ENCODE assay signal across 6 fruit fly cellular contexts in the genomic region with DNA sequence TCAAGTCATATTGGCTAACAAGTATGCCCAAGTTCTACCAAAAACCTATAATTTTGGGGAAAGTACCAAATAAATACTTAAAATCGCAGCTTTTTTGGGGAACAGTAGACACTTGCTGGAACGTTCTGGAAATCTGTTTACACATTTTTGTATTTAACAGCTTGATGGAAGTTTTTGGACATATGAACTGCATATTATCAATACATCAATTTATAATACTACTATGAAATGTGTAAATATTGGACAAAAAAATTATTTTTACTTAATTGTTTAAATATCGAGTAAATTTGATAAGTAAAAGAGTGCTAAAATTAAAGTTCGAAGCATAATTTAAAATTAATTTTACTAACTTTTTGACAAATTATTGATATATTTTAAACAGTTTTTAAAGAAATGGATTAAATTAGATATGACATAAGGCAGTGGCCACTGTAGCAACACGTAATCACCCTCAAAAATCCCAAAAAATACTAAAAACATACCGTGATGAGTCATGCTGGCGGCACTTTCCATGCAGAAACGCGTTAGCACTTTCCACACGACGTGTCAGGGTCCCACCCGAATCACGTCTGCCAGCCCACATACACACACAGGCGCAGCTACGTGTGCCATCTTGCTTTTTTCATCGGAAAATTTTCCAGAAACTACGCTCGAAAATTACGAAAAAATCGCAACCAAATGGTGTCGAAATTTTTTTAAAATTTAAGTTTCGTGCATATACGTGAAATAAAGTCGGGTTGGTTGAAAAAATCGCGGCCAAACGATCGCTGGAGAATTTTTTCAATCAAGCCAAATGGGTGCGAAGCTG.
TF ChIP-seq lines count a peak whose summit lies in the region.

Sirt1 (plus strand) TSS at position 571 of the 808 bp plus-strand sequence.

- no peak for TF ChIP-seq CTCF in whole organism, embryonic (GFP tag; optimal IDR thresholded peaks at IDR 0.05; lab: Kevin White, UChicago)

TF ChIP-seq in Kc167, 6 proteins besides CTCF, POLR2A, EP300 and RAD21:
- TF ChIP-seq psq (optimal IDR thresholded peaks at IDR 0.05; lab: Kevin White, UChicago) (no peak), Sin3A (optimal IDR thresholded peaks at IDR 0.05; lab: Kevin White, UChicago) (peak; percentile 36)

TF ChIP-seq in whole organism, adult, 20 proteins besides CTCF, POLR2A, EP300 and RAD21 (continues in another document):
- TF ChIP-seq kay (GFP tag; lab: Kevin White, UChicago; ENCODE audit: borderline replicate concordance), result peak; percentile 99
- peak; percentile 76 for TF ChIP-seq pad (GFP tag; optimal IDR thresholded peaks at IDR 0.05; lab: Kevin White, UChicago)
- TF ChIP-seq CG33017 (tag; optimal IDR thresholded peaks at IDR 0.05; lab: Kevin White, UChicago), result peak; percentile 73
- TF ChIP-seq Clk (GFP tag; optimal IDR thresholded peaks at IDR 0.05; lab: Kevin White, UChicago), result no peak
- TF ChIP-seq cnc (optimal IDR thresholded peaks at IDR 0.05; lab: Kevin White, UChicago), result peak in 1 of 2 experiments; percentile 12
- no peak for TF ChIP-seq CG5204 (GFP tag; optimal IDR thresholded peaks at IDR 0.05; lab: Kevin White, UChicago)
- TF ChIP-seq CG7101 (tag; optimal IDR thresholded peaks at IDR 0.05; lab: Kevin White, UChicago), result peak; percentile 86
- TF ChIP-seq cic (GFP tag; optimal IDR thresholded peaks at IDR 0.05; lab: Kevin White, UChicago), result peak; percentile 88
- TF ChIP-seq tj (GFP tag; optimal IDR thresholded peaks at IDR 0.05; lab: Kevin White, UChicago), result no peak
- TF ChIP-seq CG11617 (GFP tag; optimal IDR thresholded peaks at IDR 0.05; lab: Kevin White, UChicago), result peak; percentile 85
- TF ChIP-seq Hr96 (GFP tag; optimal IDR thresholded peaks at IDR 0.05; lab: Kevin White, UChicago), result no peak
- peak; percentile 79 for TF ChIP-seq CG7045 (GFP tag; optimal IDR thresholded peaks at IDR 0.05; lab: Kevin White, UChicago)
- peak; percentile 55 for TF ChIP-seq ovo (GFP tag; optimal IDR thresholded peaks at IDR 0.05; lab: Kevin White, UChicago)
- TF ChIP-seq CG12768 (GFP tag; optimal IDR thresholded peaks at IDR 0.05; lab: Kevin White, UChicago), result peak; percentile 78
- peak; percentile 23 for TF ChIP-seq Crg-1 (GFP tag; optimal IDR thresholded peaks at IDR 0.05; lab: Kevin White, UChicago)

TF ChIP-seq in whole organism, embryonic, 481 proteins besides CTCF, POLR2A, EP300 and RAD21 (continues in another document):
- no peak for TF ChIP-seq Dip2 (GFP tag; IDR thresholded peaks at IDR 0.05; lab: Robert Waterston, UW)
- peak; percentile 43 for TF ChIP-seq Ravus (GFP tag; IDR thresholded peaks at IDR 0.05; lab: Robert Waterston, UW)
- peak; percentile 80 for TF ChIP-seq nerfin-1 (tag; optimal IDR thresholded peaks at IDR 0.05; lab: Kevin White, UChicago)
- TF ChIP-seq gem (tag; optimal IDR thresholded peaks at IDR 0.05; lab: Kevin White, UChicago), result peak; percentile 95
- peak; percentile 85 for TF ChIP-seq Hsf (GFP tag; optimal IDR thresholded peaks at IDR 0.05; lab: Kevin White, UChicago)
- peak; percentile 49 for TF ChIP-seq CG10431 (GFP tag; optimal IDR thresholded peaks at IDR 0.05; lab: Kevin White, UChicago)
- TF ChIP-seq CG2202 (tag; optimal IDR thresholded peaks at IDR 0.05; lab: Kevin White, UChicago), result peak; percentile 40
- TF ChIP-seq ap (GFP tag; IDR thresholded peaks at IDR 0.05; lab: Robert Waterston, UW), result peak; percentile 70
- TF ChIP-seq CG11085 (GFP tag; IDR thresholded peaks at IDR 0.05; lab: Robert Waterston, UW), result peak; percentile 74
- no peak for TF ChIP-seq h (optimal IDR thresholded peaks at IDR 0.05; lab: Kevin White, UChicago)
- peak; percentile 82 for TF ChIP-seq HHEX (GFP tag; optimal IDR thresholded peaks at IDR 0.05; lab: Kevin White, UChicago)
- peak; percentile 52; the same call in 1 of the 2 replicates for TF ChIP-seq gsb (GFP tag; IDR thresholded peaks at IDR 0.05; lab: Robert Waterston, UW)
- peak; percentile 86 for TF ChIP-seq CG11093 (GFP tag; IDR thresholded peaks at IDR 0.05; lab: Robert Waterston, UW)
- no peak for TF ChIP-seq corto (GFP tag; optimal IDR thresholded peaks at IDR 0.05; lab: Kevin White, UChicago)
- TF ChIP-seq Opbp (GFP tag; IDR thresholded peaks at IDR 0.05; lab: Robert Waterston, UW; ENCODE audit: partially characterized antibody), result peak; percentile 43; the same call in 1 of the 3 replicates
- TF ChIP-seq Usf (GFP tag; optimal IDR thresholded peaks at IDR 0.05; lab: Kevin White, UChicago), result peak; percentile 88

TF ChIP-seq in whole organism, prepupa, 60 proteins besides CTCF, POLR2A, EP300 and RAD21 (continues in another document):
- TF ChIP-seq fd85E (GFP tag; optimal IDR thresholded peaks at IDR 0.05; lab: Kevin White, UChicago), result no peak
- peak; percentile 80 for TF ChIP-seq CG6276 (GFP tag; optimal IDR thresholded peaks at IDR 0.05; lab: Kevin White, UChicago)
- TF ChIP-seq Smox (GFP tag; optimal IDR thresholded peaks at IDR 0.05; lab: Kevin White, UChicago), result peak; percentile 83
- peak; percentile 88 for TF ChIP-seq acj6 (GFP tag; optimal IDR thresholded peaks at IDR 0.05; lab: Kevin White, UChicago)
- TF ChIP-seq CG11762 (GFP tag; optimal IDR thresholded peaks at IDR 0.05; lab: Kevin White, UChicago; ENCODE audit: insufficient read depth), result peak; percentile 74
- TF ChIP-seq salr (GFP tag; optimal IDR thresholded peaks at IDR 0.05; lab: Kevin White, UChicago), result peak; percentile 6 to 92
- TF ChIP-seq CG6792 (GFP tag; optimal IDR thresholded peaks at IDR 0.05; lab: Kevin White, UChicago), result peak; percentile 83
- peak; percentile 78 for TF ChIP-seq CG6808 (GFP tag; optimal IDR thresholded peaks at IDR 0.05; lab: Kevin White, UChicago)
- peak; percentile 4 for TF ChIP-seq CG16779 (tag; optimal IDR thresholded peaks at IDR 0.05; lab: Kevin White, UChicago)
- peak; percentile 75 for TF ChIP-seq CG6854 (GFP tag; optimal IDR thresholded peaks at IDR 0.05; lab: Kevin White, UChicago)
- peak; percentile 88 for TF ChIP-seq Sox15 (GFP tag; optimal IDR thresholded peaks at IDR 0.05; lab: Kevin White, UChicago)
- TF ChIP-seq Hr4 (GFP tag; optimal IDR thresholded peaks at IDR 0.05; lab: Kevin White, UChicago), result peak; percentile 87
- peak; percentile 78 for TF ChIP-seq CG8119 (GFP tag; IDR thresholded peaks at IDR 0.05; lab: Robert Waterston, UW)
- peak; percentile 87 for TF ChIP-seq CG34406 (GFP tag; optimal IDR thresholded peaks at IDR 0.05; lab: Kevin White, UChicago)
- peak; percentile 87 for TF ChIP-seq CG3032 (tag; optimal IDR thresholded peaks at IDR 0.05; lab: Kevin White, UChicago)
- TF ChIP-seq fd59A (GFP tag; optimal IDR thresholded peaks at IDR 0.05; lab: Kevin White, UChicago), result peak; percentile 75

TF ChIP-seq in whole organism, pupa, 21 proteins besides CTCF, POLR2A, EP300 and RAD21 (continues in another document):
- TF ChIP-seq CG14655 (GFP tag; optimal IDR thresholded peaks at IDR 0.05; lab: Kevin White, UChicago), result no peak
- 0 out of 2 replicates have a peak, but pooled peaks have one; percentile 32 for TF ChIP-seq rn (GFP tag; IDR thresholded peaks at IDR 0.05; lab: Robert Waterston, UW)
- TF ChIP-seq fd96Ca (GFP tag; IDR thresholded peaks at IDR 0.05; lab: Robert Waterston, UW), result 0 out of 3 replicates have a peak, but pooled peaks have one; percentile 45
- peak; percentile 29 for TF ChIP-seq EcR (GFP tag; optimal IDR thresholded peaks at IDR 0.05; lab: Kevin White, UChicago)
- TF ChIP-seq CG34367 (tag; optimal IDR thresholded peaks at IDR 0.05; lab: Kevin White, UChicago), result peak; percentile 80
- TF ChIP-seq CG10348 (GFP tag; IDR thresholded peaks at IDR 0.05; lab: Robert Waterston, UW), result no peak
- TF ChIP-seq CG12605 (GFP tag; IDR thresholded peaks at IDR 0.05; lab: Robert Waterston, UW), result no peak
- peak; percentile 29 for TF ChIP-seq gl (tag; optimal IDR thresholded peaks at IDR 0.05; lab: Kevin White, UChicago)
- peak; percentile 82 for TF ChIP-seq Snoo (tag; optimal IDR thresholded peaks at IDR 0.05; lab: Kevin White, UChicago)
- TF ChIP-seq CG13204 (GFP tag; optimal IDR thresholded peaks at IDR 0.05; lab: Kevin White, UChicago), result peak; percentile 23
- peak; percentile 78 for TF ChIP-seq CG17806 (tag; optimal IDR thresholded peaks at IDR 0.05; lab: Kevin White, UChicago)
- TF ChIP-seq Ets98B (GFP tag; IDR thresholded peaks at IDR 0.05; lab: Robert Waterston, UW), result peak; percentile 37; the same call in 1 of the 2 replicates
- TF ChIP-seq D1 (tag; optimal IDR thresholded peaks at IDR 0.05; lab: Kevin White, UChicago), result no peak
- TF ChIP-seq CG4496 (GFP tag; IDR thresholded peaks at IDR 0.05; lab: Robert Waterston, UW), result peak; percentile 63
- peak; percentile 88 for TF ChIP-seq CG9948 (tag; optimal IDR thresholded peaks at IDR 0.05; lab: Kevin White, UChicago)
- TF ChIP-seq CG32121 (GFP tag; IDR thresholded peaks at IDR 0.05; lab: Robert Waterston, UW), result 0 out of 2 replicates have a peak, but pooled peaks have one; percentile 13
- TF ChIP-seq CG15710 (tag; optimal IDR thresholded peaks at IDR 0.05; lab: Kevin White, UChicago), result peak; percentile 87

TF ChIP-seq in whole organism, wandering third instar larva, 38 proteins besides CTCF, POLR2A, EP300 and RAD21 (continues in another document):
- TF ChIP-seq N (GFP tag; optimal IDR thresholded peaks at IDR 0.05; lab: Kevin White, UChicago), result no peak
- peak; percentile 80 for TF ChIP-seq Jra (GFP tag; optimal IDR thresholded peaks at IDR 0.05; lab: Kevin White, UChicago)
- peak; percentile 66 for TF ChIP-seq ey (GFP tag; optimal IDR thresholded peaks at IDR 0.05; lab: Kevin White, UChicago)
- peak; percentile 82 for TF ChIP-seq woc (GFP tag; optimal IDR thresholded peaks at IDR 0.05; lab: Kevin White, UChicago)
- no peak for TF ChIP-seq Vsx2 (GFP tag; optimal IDR thresholded peaks at IDR 0.05; lab: Kevin White, UChicago; ENCODE audit: partially characterized antibody)
- peak; percentile 87 for TF ChIP-seq dmrt93B (GFP tag; optimal IDR thresholded peaks at IDR 0.05; lab: Kevin White, UChicago)
- TF ChIP-seq pan (optimal IDR thresholded peaks at IDR 0.05; lab: Kevin White, UChicago), result no peak
- no peak for TF ChIP-seq Hr78 (GFP tag; optimal IDR thresholded peaks at IDR 0.05; lab: Kevin White, UChicago)
- peak; percentile 81 for TF ChIP-seq CG9705 (GFP tag; optimal IDR thresholded peaks at IDR 0.05; lab: Kevin White, UChicago)
- peak; percentile 32 for TF ChIP-seq sv (GFP tag; optimal IDR thresholded peaks at IDR 0.05; lab: Kevin White, UChicago)
- no peak for TF ChIP-seq Dfd (GFP tag; optimal IDR thresholded peaks at IDR 0.05; lab: Kevin White, UChicago)
- TF ChIP-seq foxo (GFP tag; optimal IDR thresholded peaks at IDR 0.05; lab: Kevin White, UChicago), result peak in 1 of 2 experiments; percentile 92
- no peak for TF ChIP-seq Dif (GFP tag; optimal IDR thresholded peaks at IDR 0.05; lab: Kevin White, UChicago; ENCODE audit: partially characterized antibody)
- TF ChIP-seq CrebA (GFP tag; optimal IDR thresholded peaks at IDR 0.05; lab: Kevin White, UChicago; ENCODE audit: borderline replicate concordance), result no peak
- TF ChIP-seq br (GFP tag; optimal IDR thresholded peaks at IDR 0.05; lab: Kevin White, UChicago), result peak; percentile 30
- TF ChIP-seq OdsH (GFP tag; optimal IDR thresholded peaks at IDR 0.05; lab: Kevin White, UChicago), result peak; percentile 76
- TF ChIP-seq Hnf4 (GFP tag; optimal IDR thresholded peaks at IDR 0.05; lab: Kevin White, UChicago), result peak; percentile 27
- TF ChIP-seq Myc (optimal IDR thresholded peaks at IDR 0.05; lab: Kevin White, UChicago), result no peak
- TF ChIP-seq Abd-B (GFP tag; optimal IDR thresholded peaks at IDR 0.05; lab: Kevin White, UChicago), result no peak
